Worm (Caenorhabditis elegans) whole organism, late embryonic: Measurements from ENCODE around the gene W05H9.4.

Experiments
- ama-1 ChIP-seq: fragments of 150-350 bp; optimal IDR thresholded peaks from 2 replicates; lab custom pipeline; 2014
- ceh-14 ChIP-seq: sonication (generic microtip); optimal IDR thresholded peaks from 2 replicates; lab custom pipeline; 2016; ENCODE audit warnings: missing genotype, missing genetic modification characterization, missing compliant biosample characterization
- ceh-24 ChIP-seq: sonication (generic microtip); optimal IDR thresholded peaks from 2 replicates; lab custom pipeline; 2016; ENCODE audit warnings: mild to moderate bottlenecking, missing genetic modification characterization, missing compliant biosample characterization
- ceh-34 ChIP-seq: sonication (generic microtip); optimal IDR thresholded peaks from 2 replicates; lab custom pipeline; 2016; ENCODE audit warnings: mild to moderate bottlenecking, missing genetic modification characterization, missing compliant biosample characterization
- dmd-4 ChIP-seq: sonication (generic microtip); optimal IDR thresholded peaks from 2 replicates; lab custom pipeline; 2016; ENCODE audit warnings: borderline replicate concordance, missing genetic modification characterization, missing compliant biosample characterization
- fkh-10 ChIP-seq: fragments of 150-350 bp; optimal IDR thresholded peaks from 2 replicates; lab custom pipeline; 2014; ENCODE audit warnings: missing biosample characterization, missing genetic modification reagents, missing genetic modification characterization
- hlh-6 ChIP-seq: sonication (generic microtip); optimal IDR thresholded peaks from 2 replicates; lab custom pipeline; 2016; ENCODE audit warnings: missing genotype, missing genetic modification characterization, missing compliant biosample characterization
- nhr-11 ChIP-seq: fragments of 150-350 bp; optimal IDR thresholded peaks from 2 replicates; lab custom pipeline; 2014; ENCODE audit warnings: missing biosample characterization, missing genetic modification characterization
- pha-4 ChIP-seq: fragments of 150-350 bp; optimal IDR thresholded peaks from 2 replicates; lab custom pipeline; 2018; ENCODE audit warnings: missing biosample characterization, missing genetic modification reagents, missing genetic modification characterization
- pqm-1 ChIP-seq: sonication (generic microtip); optimal IDR thresholded peaks from 2 replicates; lab custom pipeline; 2016; ENCODE audit warnings: missing genetic modification characterization, missing compliant biosample characterization
- sox-2 ChIP-seq: fragments of 200-800 bp; sonication (Bioruptor generic); IDR thresholded peaks from 2 replicates; pipeline ENCODE4 v1.3.6; 2022; ENCODE audit warnings: missing genetic modification reagents, missing genetic modification characterization, missing compliant biosample characterization
- zip-5 ChIP-seq: sonication (generic microtip); optimal IDR thresholded peaks from 2 replicates; lab custom pipeline; 2016; ENCODE audit warnings: missing genetic modification characterization, missing compliant biosample characterization

- TF ChIP-seq ceh-14 (tag; lab: Kevin White, UChicago): no peak
- TF ChIP-seq nhr-11 (tag; lab: Kevin White, UChicago): no peak
- TF ChIP-seq hlh-6 (tag; lab: Kevin White, UChicago): no peak
- TF ChIP-seq ama-1: no peak
- no peak for TF ChIP-seq pqm-1 (tag; lab: Kevin White, UChicago)
- no peak for TF ChIP-seq ceh-24 (tag; lab: Kevin White, UChicago)
- no peak for TF ChIP-seq dmd-4 (tag; lab: Kevin White, UChicago)
- no peak for TF ChIP-seq pha-4 (tag; lab: Kevin White, UChicago)
- no peak for TF ChIP-seq fkh-10
- TF ChIP-seq zip-5 (tag; lab: Kevin White, UChicago): no peak
- TF ChIP-seq ceh-34: no peak
- no peak for TF ChIP-seq sox-2
Observed at ce11 chrX:6248778-6249658, 14.4 kb upstream of the W05H9.4 start.
